Fruit fly (Drosophila melanogaster): Measurements from ENCODE around the gene CG17162.

- no peak for TF ChIP-seq Lpt (GFP tag; optimal IDR thresholded peaks at IDR 0.05)
- no peak for TF ChIP-seq CG17612 (GFP tag; IDR thresholded peaks at IDR 0.05)
- no peak for TF ChIP-seq psq (GFP tag; optimal IDR thresholded peaks at IDR 0.05)
- no peak for TF ChIP-seq wdn (GFP tag; IDR thresholded peaks at IDR 0.05)
- TF ChIP-seq CG1602 (GFP tag; optimal IDR thresholded peaks at IDR 0.05): no peak
- no peak for TF ChIP-seq CG5245 (GFP tag; optimal IDR thresholded peaks at IDR 0.05)
- no peak for TF ChIP-seq CG4404 (GFP tag; IDR thresholded peaks at IDR 0.05)
These were observed 14.1 kb downstream of the CG17162 start, which contains the start of the genes CG17163 and CG17168 for dm6 chrX:23082407-23082905.
